Worm (Caenorhabditis elegans) whole organism, mixed stage, embryonic: ENCODE results near the gene sdz-28.

ENCODE experiments used
- elt-3 ChIP-seq: fragments of 150-350 bp; optimal IDR thresholded peaks from 2 replicates; lab custom pipeline; 2014; ENCODE audit warnings: missing biosample characterization, missing genetic modification characterization
- lin-32 ChIP-seq: fragments of 200-800 bp; sonication (Bioruptor generic); optimal IDR thresholded peaks from 2 replicates; lab custom pipeline; 2018; ENCODE audit warnings: mild to moderate bottlenecking, missing genetic modification characterization, missing compliant biosample characterization

DNA sequence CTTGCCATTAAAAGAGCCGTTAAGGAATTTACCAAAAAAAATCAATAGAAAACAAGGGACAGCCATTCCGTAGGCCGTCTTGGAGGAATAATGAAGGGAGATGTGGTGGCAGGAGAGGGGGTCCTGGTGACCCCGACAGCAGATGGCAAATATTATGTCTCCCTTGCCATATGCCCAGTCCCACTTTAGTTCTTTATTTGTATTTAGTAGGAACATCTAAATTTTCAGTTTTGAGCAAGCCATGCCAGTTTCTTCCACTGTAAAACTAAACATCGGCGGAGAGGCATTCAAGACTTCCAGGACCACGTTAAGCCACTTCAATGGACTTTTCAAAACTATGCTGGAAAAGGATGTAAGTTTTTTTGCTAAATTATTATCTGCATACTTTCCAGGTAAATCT, 6.4 kb downstream of the sdz-28 start, which contains the start of gene C40A11.4:
- TF ChIP-seq elt-3 (tag; lab: Kevin White, UChicago) = no peak
- peak; percentile 55 for TF ChIP-seq lin-32 (GFP tag; lab: Kevin White, UChicago)
